Worm (Caenorhabditis elegans) whole organism, L4/young adult: ENCODE measurements around the gene fbxb-5.

ENCODE experiments used
- W03F9.2 ChIP-seq: fragments of 150-350 bp; optimal IDR thresholded peaks from 2 replicates; lab custom pipeline; 2014; ENCODE audit warnings: missing biosample characterization, missing genetic modification characterization
- dao-5 ChIP-seq: sonication (generic microtip); optimal IDR thresholded peaks from 2 replicates; lab custom pipeline; 2016; ENCODE audit warnings: missing genotype, missing genetic modification characterization, moderate library complexity, missing compliant biosample characterization

DNA sequence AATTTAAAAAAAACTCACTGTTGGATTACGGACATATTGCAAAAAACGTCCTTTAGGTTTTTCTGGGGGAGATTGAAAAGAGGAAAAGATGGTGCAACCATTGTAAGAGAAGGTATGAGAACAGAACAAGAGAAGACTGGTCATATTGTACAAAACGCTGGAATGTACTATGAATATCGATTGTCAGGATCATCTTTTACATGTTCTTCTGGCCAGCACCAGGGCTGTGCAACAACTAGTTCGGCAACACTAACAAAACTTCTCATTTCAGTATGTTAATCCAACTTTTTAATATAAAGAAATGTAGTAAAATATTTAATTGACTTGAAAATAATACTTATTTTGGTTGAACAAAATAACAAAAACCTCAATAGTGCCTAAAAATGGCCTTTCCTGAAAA is 18.9 kb downstream of the fbxb-5 start, which contains the start of gene fbxb-47:
- TF ChIP-seq dao-5 (tag; lab: Kevin White, UChicago) (no peak), W03F9.2 (tag; lab: Kevin White, UChicago) (no peak)
